Fruit fly (Drosophila melanogaster) whole organism, embryonic: ENCODE results near the gene CG33325.

Experiments used
- B-H2 ChIP-seq: fragments of 200-800 bp; sonication (Bioruptor generic); optimal IDR thresholded peaks from 2 replicates; lab custom pipeline; 2018; ENCODE audit warnings: missing biosample characterization, mild to moderate bottlenecking, missing genetic modification characterization
- CG10979 ChIP-seq: fragments of 200-800 bp; sonication (Bioruptor generic); optimal IDR thresholded peaks from 2 replicates; lab custom pipeline; 2018; ENCODE audit warnings: missing biosample characterization, mild to moderate bottlenecking, missing genetic modification characterization, moderate library complexity
- CG11093 ChIP-seq: fragments of 200-800 bp; sonication (Bioruptor generic); IDR thresholded peaks from 3 replicates; pipeline ENCODE4 v1.3.6; 2022; ENCODE audit warnings: missing biosample characterization, missing genetic modification characterization
- CG12391 ChIP-seq: fragments of 200-800 bp; sonication (Bioruptor generic); optimal IDR thresholded peaks from 3 replicates; lab custom pipeline; 2018; ENCODE audit warnings: missing biosample characterization, mild to moderate bottlenecking, missing genetic modification characterization, moderate library complexity
- CG13123 ChIP-seq: fragments of 200-800 bp; sonication (Bioruptor generic); optimal IDR thresholded peaks from 2 replicates; lab custom pipeline; 2016; ENCODE audit warnings: missing biosample characterization, missing genetic modification characterization
- CG13287 ChIP-seq: fragments of 200-800 bp; sonication (Bioruptor generic); IDR thresholded peaks from 2 replicates; pipeline ENCODE4 v1.3.6; 2022; ENCODE audit warnings: missing biosample characterization, missing genetic modification characterization; ENCODE audit not compliant: partially characterized antibody
- CG15601 ChIP-seq: fragments of 200-800 bp; sonication (Bioruptor generic); optimal IDR thresholded peaks from 3 replicates; lab custom pipeline; 2019; ENCODE audit warnings: missing biosample characterization, mild to moderate bottlenecking, missing genetic modification characterization, moderate library complexity
- CG1603 ChIP-seq: fragments of 200-800 bp; sonication (Bioruptor generic); optimal IDR thresholded peaks from 2 replicates; lab custom pipeline; 2019; ENCODE audit warnings: missing biosample characterization, mild to moderate bottlenecking, missing genetic modification characterization, moderate library complexity
- CG16779 ChIP-seq: fragments of 200-800 bp; sonication (Bioruptor generic); IDR thresholded peaks from 2 replicates; pipeline ENCODE4 v1.3.6; 2022; ENCODE audit warnings: missing biosample characterization, missing genetic modification characterization
- CG16813 ChIP-seq: fragments of 200-800 bp; sonication (Bioruptor generic); IDR thresholded peaks from 3 replicates; pipeline ENCODE4 v1.3.6; 2022; ENCODE audit warnings: missing biosample characterization, missing genetic modification characterization; ENCODE audit not compliant: partially characterized antibody
- CG17328 ChIP-seq: fragments of 200-800 bp; sonication (Bioruptor generic); IDR thresholded peaks from 2 replicates; pipeline ENCODE4 v1.3.6; 2022; ENCODE audit warnings: missing biosample characterization, missing genetic modification characterization
- CG2712 ChIP-seq: fragments of 200-800 bp; optimal IDR thresholded peaks from 3 replicates; lab custom pipeline; 2019; ENCODE audit warnings: missing biosample characterization, mild to moderate bottlenecking, missing genetic modification characterization, moderate library complexity
- CG32532 ChIP-seq: fragments of 200-800 bp; sonication (Bioruptor generic); IDR thresholded peaks from 2 replicates; pipeline ENCODE4 v1.3.6; 2022; ENCODE audit warnings: missing biosample characterization, missing genetic modification characterization
- CG3847 ChIP-seq: fragments of 200-800 bp; sonication (Bioruptor generic); IDR thresholded peaks from 2 replicates; pipeline ENCODE4 v1.3.6; 2022; ENCODE audit warnings: missing biosample characterization, missing genetic modification characterization
- CG6175 ChIP-seq: fragments of 200-800 bp; sonication (Bioruptor generic); IDR thresholded peaks from 3 replicates; pipeline ENCODE4 v1.3.6; 2022; ENCODE audit warnings: missing biosample characterization, missing genetic modification characterization
- CG6272 ChIP-seq: fragments of 200-800 bp; sonication (Bioruptor generic); IDR thresholded peaks from 2 replicates; pipeline ENCODE4 v1.3.6; 2022; ENCODE audit warnings: missing biosample characterization, missing genetic modification characterization
- CG6854 ChIP-seq: fragments of 200-800 bp; sonication (Bioruptor generic); optimal IDR thresholded peaks from 3 replicates; lab custom pipeline; 2017; ENCODE audit warnings: missing biosample characterization, mild to moderate bottlenecking, missing genetic modification characterization
- CG7357 ChIP-seq: fragments of 200-800 bp; sonication (Bioruptor generic); IDR thresholded peaks from 3 replicates; pipeline ENCODE4 v1.3.6; 2022; ENCODE audit warnings: missing biosample characterization, missing genetic modification characterization
- CG7786 ChIP-seq: fragments of 200-800 bp; sonication (Bioruptor generic); optimal IDR thresholded peaks from 2 replicates; lab custom pipeline; 2016; ENCODE audit warnings: missing biosample characterization, missing genetic modification characterization
- CG8765 ChIP-seq: fragments of 200-800 bp; sonication (Bioruptor generic); IDR thresholded peaks from 2 replicates; pipeline ENCODE4 v1.3.6; 2022; ENCODE audit warnings: missing biosample characterization, missing genetic modification characterization
- CHES-1-like ChIP-seq: fragments of 200-800 bp; sonication (Bioruptor generic); optimal IDR thresholded peaks from 2 replicates; lab custom pipeline; 2016; ENCODE audit warnings: missing biosample characterization, missing genetic modification characterization
- Chrac-16 ChIP-seq: fragments of 200-800 bp; sonication (Bioruptor generic); optimal IDR thresholded peaks from 3 replicates; lab custom pipeline; 2016; ENCODE audit warnings: missing biosample characterization, missing genetic modification characterization
- H15 ChIP-seq: fragments of 200-800 bp; sonication (Bioruptor generic); IDR thresholded peaks from 3 replicates; pipeline ENCODE4 v1.3.6; 2022; ENCODE audit warnings: missing biosample characterization, missing genetic modification characterization
- Nf-YC ChIP-seq: fragments of 200-800 bp; optimal IDR thresholded peaks from 3 replicates; lab custom pipeline; 2019; ENCODE audit warnings: missing biosample characterization, mild to moderate bottlenecking, missing genetic modification characterization, moderate library complexity
- Oaz ChIP-seq: fragments of 200-800 bp; sonication (Bioruptor generic); IDR thresholded peaks from 2 replicates; pipeline ENCODE4 v1.3.6; 2022; ENCODE audit warnings: missing biosample characterization, missing genetic modification characterization
- Sry-β ChIP-seq: fragments of 200-800 bp; sonication (Bioruptor generic); optimal IDR thresholded peaks from 2 replicates; lab custom pipeline; 2018; ENCODE audit warnings: missing biosample characterization, mild to moderate bottlenecking, missing genetic modification characterization, moderate library complexity
- Vsx1 ChIP-seq: fragments of 200-800 bp; sonication (Bioruptor generic); optimal IDR thresholded peaks from 2 replicates; lab custom pipeline; 2017; ENCODE audit warnings: missing biosample characterization, mild to moderate bottlenecking, missing genetic modification characterization, missing genetic modification reagents
- ab ChIP-seq: fragments of 200-800 bp; sonication (Bioruptor generic); optimal IDR thresholded peaks from 2 replicates; lab custom pipeline; 2016; ENCODE audit warnings: missing biosample characterization, missing genetic modification characterization
- ase ChIP-seq: fragments of 200-800 bp; sonication (Bioruptor generic); IDR thresholded peaks from 3 replicates; pipeline ENCODE4 v1.3.6; 2022; ENCODE audit warnings: missing biosample characterization, missing genetic modification characterization
- dati ChIP-seq: fragments of 200-800 bp; sonication (Bioruptor generic); IDR thresholded peaks from 2 replicates; pipeline ENCODE4 v1.3.6; 2022; ENCODE audit warnings: missing biosample characterization, missing genetic modification characterization
- dmrt99B ChIP-seq: fragments of 200-800 bp; sonication (Bioruptor generic); optimal IDR thresholded peaks from 2 replicates; lab custom pipeline; 2018; ENCODE audit warnings: missing biosample characterization, mild to moderate bottlenecking, missing genetic modification characterization, moderate library complexity
- ems ChIP-seq: fragments of 200-800 bp; sonication (Bioruptor generic); optimal IDR thresholded peaks from 3 replicates; lab custom pipeline; 2016; ENCODE audit warnings: missing biosample characterization, missing genetic modification characterization
- esg ChIP-seq: fragments of 200-800 bp; sonication (Bioruptor generic); conservative IDR thresholded peaks from 2 replicates; pipeline ENCODE4 v1.3.6; 2022; ENCODE audit warnings: missing biosample characterization, missing genetic modification characterization
- fd64A ChIP-seq: fragments of 200-800 bp; sonication (Bioruptor generic); optimal IDR thresholded peaks from 3 replicates; lab custom pipeline; 2018; ENCODE audit warnings: missing biosample characterization, mild to moderate bottlenecking, missing genetic modification characterization
- gce ChIP-seq: fragments of 200-800 bp; sonication (Bioruptor generic); IDR thresholded peaks from 3 replicates; pipeline ENCODE4 v1.3.6; 2022; ENCODE audit warnings: missing biosample characterization, missing genetic modification characterization
- gcm ChIP-seq: fragments of 200-800 bp; sonication (Bioruptor generic); optimal IDR thresholded peaks from 2 replicates; lab custom pipeline; 2019; ENCODE audit warnings: missing biosample characterization, mild to moderate bottlenecking, missing genetic modification characterization, moderate library complexity
- hth ChIP-seq: fragments of >200 bp; optimal IDR thresholded peaks from 2 replicates; lab custom pipeline; 2017; ENCODE audit warnings: inconsistent platforms
- jigr1 ChIP-seq: fragments of 200-800 bp; sonication (Bioruptor generic); IDR thresholded peaks from 3 replicates; pipeline ENCODE4 v1.3.6; 2022; ENCODE audit warnings: missing biosample characterization, missing genetic modification characterization
- maf-S ChIP-seq: fragments of 200-800 bp; sonication (Bioruptor generic); optimal IDR thresholded peaks from 2 replicates; lab custom pipeline; 2016; ENCODE audit warnings: missing biosample characterization, missing genetic modification characterization
- nerfin-1 ChIP-seq: fragments of 200-800 bp; sonication (Bioruptor generic); optimal IDR thresholded peaks from 3 replicates; lab custom pipeline; 2019; ENCODE audit warnings: missing biosample characterization, mild to moderate bottlenecking, missing genetic modification characterization, moderate library complexity
- nom ChIP-seq: fragments of 200-800 bp; sonication (Bioruptor generic); optimal IDR thresholded peaks from 2 replicates; lab custom pipeline; 2017; ENCODE audit warnings: missing biosample characterization, missing genetic modification characterization, mild to moderate bottlenecking, moderate library complexity, missing genetic modification reagents
- row ChIP-seq: fragments of 200-800 bp; sonication (Bioruptor generic); IDR thresholded peaks from 3 replicates; pipeline ENCODE4 v1.3.6; 2022; ENCODE audit warnings: missing biosample characterization, missing genetic modification characterization
- run ChIP-seq: fragments of 200-800 bp; sonication (Bioruptor generic); optimal IDR thresholded peaks from 3 replicates; lab custom pipeline; 2018; ENCODE audit warnings: missing biosample characterization, mild to moderate bottlenecking, missing genetic modification characterization
- sisA ChIP-seq: fragments of 200-800 bp; sonication (Bioruptor generic); IDR thresholded peaks from 2 replicates; pipeline ENCODE4 v1.3.6; 2022; ENCODE audit warnings: missing biosample characterization, missing genetic modification characterization
- ssp ChIP-seq: fragments of 200-800 bp; sonication (Bioruptor generic); IDR thresholded peaks from 2 replicates; pipeline ENCODE4 v1.3.6; 2022; ENCODE audit warnings: missing biosample characterization, missing genetic modification characterization
- tin ChIP-seq: fragments of 200-800 bp; sonication (Bioruptor generic); optimal IDR thresholded peaks from 3 replicates; lab custom pipeline; 2016; ENCODE audit warnings: missing biosample characterization, missing genetic modification characterization
- tna ChIP-seq: fragments of 200-800 bp; sonication (Bioruptor generic); IDR thresholded peaks from 2 replicates; pipeline ENCODE4 v1.3.6; 2022; ENCODE audit warnings: missing biosample characterization, missing genetic modification characterization; ENCODE audit not compliant: partially characterized antibody
- wdn ChIP-seq: fragments of 200-800 bp; sonication (Bioruptor generic); IDR thresholded peaks from 2 replicates; pipeline ENCODE4 v1.3.6; 2022; ENCODE audit warnings: missing biosample characterization, missing genetic modification characterization
- zen ChIP-seq: fragments of 200-800 bp; sonication (Bioruptor generic); optimal IDR thresholded peaks from 3 replicates; lab custom pipeline; 2018; ENCODE audit warnings: missing biosample characterization, mild to moderate bottlenecking, missing genetic modification characterization, moderate library complexity
- zen2 ChIP-seq: fragments of 200-800 bp; sonication (Bioruptor generic); IDR thresholded peaks from 3 replicates; pipeline ENCODE4 v1.3.6; 2022; ENCODE audit warnings: missing biosample characterization, missing genetic modification characterization; ENCODE audit not compliant: partially characterized antibody

CG33325 gene

dm6 chr3R:8659200-8659897 is 20.5 kb downstream of the CG33325 start (continued):
- no peak for TF ChIP-seq CG13123
- TF ChIP-seq tin (GFP tag; lab: Kevin White, UChicago), result peak; percentile 16
- peak; percentile 62 for TF ChIP-seq nerfin-1 (tag; lab: Kevin White, UChicago)
- no peak for TF ChIP-seq run (tag; lab: Kevin White, UChicago)
- TF ChIP-seq ase (GFP tag; lab: Robert Waterston, UW), result no peak
- peak; percentile 50 for TF ChIP-seq CG3847 (GFP tag; lab: Robert Waterston, UW)
- TF ChIP-seq CG7357 (GFP tag; lab: Robert Waterston, UW), result no peak
- TF ChIP-seq CG32532, result peak; percentile 71
- TF ChIP-seq CG6854 (GFP tag; lab: Kevin White, UChicago), result no peak
- TF ChIP-seq CG15601 (tag; lab: Kevin White, UChicago), result peak; percentile 59
- peak; percentile 65 for TF ChIP-seq Nf-YC (tag; lab: Kevin White, UChicago)
- TF ChIP-seq wdn (GFP tag; lab: Robert Waterston, UW), result peak; percentile 34; the same call in 1 of the 2 replicates
- TF ChIP-seq Vsx1 (GFP tag; lab: Kevin White, UChicago), result peak; percentile 10
- peak; percentile 55; the same call in 1 of the 3 replicates for TF ChIP-seq gce
- peak; percentile 40 for TF ChIP-seq sisA (GFP tag; lab: Robert Waterston, UW)
- peak; percentile 44 for TF ChIP-seq zen
- no peak for TF ChIP-seq Sry-β (GFP tag; lab: Kevin White, UChicago)
- no peak for TF ChIP-seq dati (GFP tag; lab: Robert Waterston, UW)
- no peak for TF ChIP-seq hth (lab: Kevin White, UChicago)
- peak; percentile 72 for TF ChIP-seq dmrt99B
- TF ChIP-seq fd64A (GFP tag; lab: Kevin White, UChicago), result peak; percentile 29
- TF ChIP-seq CG16779 (GFP tag; lab: Robert Waterston, UW), result 0 out of 2 replicates have a peak, but pooled peaks have one; percentile 61
- TF ChIP-seq CG13287 (GFP tag; lab: Robert Waterston, UW), result no peak; the same call in 1 of the 2 replicates
- TF ChIP-seq row (GFP tag; lab: Robert Waterston, UW), result peak; percentile 82
- peak; percentile 32 for TF ChIP-seq maf-S
- TF ChIP-seq CG8765, result no peak
- no peak for TF ChIP-seq zen2 (GFP tag; lab: Robert Waterston, UW)
- no peak for TF ChIP-seq H15 (GFP tag; lab: Robert Waterston, UW)
- TF ChIP-seq Oaz (GFP tag; lab: Robert Waterston, UW), result no peak
- peak; percentile 61 for TF ChIP-seq CHES-1-like (GFP tag; lab: Kevin White, UChicago)
- TF ChIP-seq esg (GFP tag; lab: Robert Waterston, UW), result peak; percentile 28; the same call in 1 of the 2 replicates
- TF ChIP-seq ems (GFP tag; lab: Kevin White, UChicago), result peak; percentile 29
- no peak for TF ChIP-seq CG16813
- TF ChIP-seq CG6272, result no peak
- TF ChIP-seq CG12391 (tag; lab: Kevin White, UChicago), result peak; percentile 60
- no peak for TF ChIP-seq ab (GFP tag; lab: Kevin White, UChicago)
- peak; percentile 62; the same call in 1 of the 3 replicates for TF ChIP-seq CG6175
- peak; percentile 40 for TF ChIP-seq nom (GFP tag; lab: Kevin White, UChicago)
- TF ChIP-seq tna (GFP tag; lab: Robert Waterston, UW), result no peak
- no peak for TF ChIP-seq ssp (GFP tag; lab: Robert Waterston, UW)
- TF ChIP-seq CG10979, result peak; percentile 53
- no peak for TF ChIP-seq CG11093
- peak; percentile 44; the same call in 1 of the 2 replicates for TF ChIP-seq CG17328 (GFP tag; lab: Robert Waterston, UW)
- TF ChIP-seq B-H2, result peak; percentile 68
- no peak for TF ChIP-seq jigr1
- TF ChIP-seq CG1603, result peak; percentile 45
- TF ChIP-seq gcm (GFP tag; lab: Kevin White, UChicago), result no peak
- peak; percentile 34 for TF ChIP-seq CG7786 (GFP tag; lab: Kevin White, UChicago)
- peak; percentile 51 for TF ChIP-seq CG2712 (tag; lab: Kevin White, UChicago)
- no peak for TF ChIP-seq Chrac-16 (GFP tag; lab: Kevin White, UChicago)
